Worm (Caenorhabditis elegans) whole organism, L4 larva: ENCODE data around the gene fbxc-53.

Experiments used
- D1046.2 ChIP-seq: fragments of 200-800 bp; sonication (Bioruptor generic); IDR thresholded peaks from 2 replicates; pipeline ENCODE4 v1.3.6; 2022; ENCODE audit warnings: missing genetic modification characterization, missing compliant biosample characterization
- F10B5.3 ChIP-seq: sonication (generic microtip); optimal IDR thresholded peaks from 2 replicates; lab custom pipeline; 2016; ENCODE audit warnings: mild to moderate bottlenecking, missing genetic modification characterization, missing compliant biosample characterization
- Y48G9A.11 ChIP-seq: fragments of 200-800 bp; sonication (Bioruptor generic); IDR thresholded peaks from 2 replicates; pipeline ENCODE4 v1.3.6; 2022; ENCODE audit warnings: missing genetic modification reagents, missing genetic modification characterization, missing compliant biosample characterization
- ZK546.5 ChIP-seq, 2 experiments: sonication (generic microtip); optimal IDR thresholded peaks; 2 replicates each; lab custom pipeline; 2017; ENCODE audit warnings: missing biosample characterization in 2 of 2, missing genetic modification characterization in 2 of 2
- aha-1 ChIP-seq: fragments of 150-350 bp; peaks from one replicate; lab custom pipeline; 2014; ENCODE audit warnings: missing biosample characterization, missing genetic modification characterization
- arid-1 ChIP-seq: fragments of 200-800 bp; sonication (Bioruptor generic); conservative IDR thresholded peaks from 2 replicates; pipeline ENCODE4 v1.3.6; 2022; ENCODE audit warnings: missing genetic modification reagents, missing genetic modification characterization, missing compliant biosample characterization
- ceh-28 ChIP-seq: fragments of 150-350 bp; optimal IDR thresholded peaks from 2 replicates; lab custom pipeline; 2014; ENCODE audit warnings: missing biosample characterization, missing genetic modification reagents, missing genetic modification characterization
- ces-1 ChIP-seq: fragments of 150-350 bp; sonication (generic microtip); optimal IDR thresholded peaks from 4 replicates; lab custom pipeline; 2014; ENCODE audit warnings: missing biosample characterization, missing genetic modification reagents, missing genetic modification characterization
- cey-2 ChIP-seq: sonication (generic microtip); optimal IDR thresholded peaks from 3 replicates; lab custom pipeline; 2017; ENCODE audit warnings: missing genetic modification characterization, mild to moderate bottlenecking, missing compliant biosample characterization, antibody characterized with exemption, borderline replicate concordance; ENCODE audit not compliant: insufficient read depth
- ctbp-1 ChIP-seq: fragments of 200-800 bp; sonication (Bioruptor generic); IDR thresholded peaks from 2 replicates; pipeline ENCODE4 v1.3.6; 2022; ENCODE audit warnings: missing genetic modification reagents, missing genetic modification characterization, missing compliant biosample characterization
- daf-16 ChIP-seq, 3 experiments: sonication (generic microtip); optimal IDR thresholded peaks; 2 replicates each; lab custom pipeline; 2016 to 2017; ENCODE audit warnings: missing genetic modification characterization in 3 of 3, missing genetic modification reagents in 3 of 3, mild to moderate bottlenecking in 2 of 3, missing compliant biosample characterization in 2 of 3, missing biosample characterization in 1 of 3, moderate library complexity in 1 of 3
- dmd-6 ChIP-seq: fragments of 200-800 bp; sonication (Bioruptor generic); IDR thresholded peaks from 2 replicates; pipeline ENCODE4 v1.3.6; 2022; ENCODE audit warnings: missing genetic modification reagents, missing genetic modification characterization, missing compliant biosample characterization
- egl-43 ChIP-seq: fragments of 200-800 bp; sonication (Bioruptor generic); IDR thresholded peaks from 2 replicates; pipeline ENCODE4 v1.3.6; 2022; ENCODE audit warnings: missing genetic modification reagents, missing genetic modification characterization, missing compliant biosample characterization
- hif-1 ChIP-seq, 2 experiments: sonication (generic microtip); optimal IDR thresholded peaks; 2 replicates each; lab custom pipeline; 2016 to 2017; ENCODE audit warnings: missing compliant biosample characterization in 2 of 2, missing genetic modification characterization in 2 of 2, missing genetic modification reagents in 2 of 2, missing genotype in 2 of 2, mild to moderate bottlenecking in 1 of 2
- hlh-30 ChIP-seq: sonication (generic microtip); optimal IDR thresholded peaks from 2 replicates; lab custom pipeline; 2017; ENCODE audit warnings: antibody characterized with exemption, mild to moderate bottlenecking, missing genetic modification characterization, missing compliant biosample characterization; ENCODE audit not compliant: insufficient read depth
- lin-15B ChIP-seq: fragments of 150-350 bp; sonication (generic microtip); optimal IDR thresholded peaks from 3 replicates; lab custom pipeline; 2014; ENCODE audit warnings: missing biosample characterization, missing genetic modification characterization
- lin-38 ChIP-seq: fragments of 200-800 bp; sonication (Bioruptor generic); IDR thresholded peaks from 2 replicates; pipeline ENCODE4 v1.3.6; 2022; ENCODE audit warnings: missing genetic modification reagents, missing genetic modification characterization, missing compliant biosample characterization
- lin-39 ChIP-seq: fragments of 150-350 bp; optimal IDR thresholded peaks from 2 replicates; lab custom pipeline; 2014; ENCODE audit warnings: missing biosample characterization, missing genetic modification reagents, missing genetic modification characterization
- lsy-2 ChIP-seq, 2 experiments: fragments of 150-350 bp in 1 of 2; sonication (generic microtip) in 1 of 2; optimal IDR thresholded peaks; 2 replicates each; lab custom pipeline; 2014 to 2017; ENCODE audit warnings: missing biosample characterization in 2 of 2, missing genetic modification characterization in 2 of 2
- madf-9 ChIP-seq: fragments of 200-800 bp; sonication (Bioruptor generic); conservative IDR thresholded peaks from 2 replicates; pipeline ENCODE4 v1.3.6; 2022; ENCODE audit warnings: missing genetic modification reagents, missing genetic modification characterization, missing compliant biosample characterization
- mdl-1 ChIP-seq, 2 experiments: fragments of 150-350 bp in 1 of 2; sonication (generic microtip) in 1 of 2; optimal IDR thresholded peaks; 2 replicates each; lab custom pipeline; 2014 to 2017; ENCODE audit warnings: missing biosample characterization in 2 of 2, missing genetic modification characterization in 2 of 2
- mdt-29 ChIP-seq: fragments of 200-800 bp; sonication (Bioruptor generic); IDR thresholded peaks from 2 replicates; pipeline ENCODE4 v1.3.6; 2022; ENCODE audit warnings: missing genetic modification reagents, missing genetic modification characterization, missing compliant biosample characterization
- mep-1 ChIP-seq: fragments of 150-350 bp; sonication (generic microtip); optimal IDR thresholded peaks from 3 replicates; lab custom pipeline; 2014; ENCODE audit warnings: missing biosample characterization, missing genetic modification characterization
- nhr-10 ChIP-seq: fragments of 150-350 bp; optimal IDR thresholded peaks from 2 replicates; lab custom pipeline; 2014; ENCODE audit warnings: missing biosample characterization, missing genetic modification characterization
- nhr-237 ChIP-seq: sonication (generic microtip); optimal IDR thresholded peaks from 2 replicates; lab custom pipeline; 2017; ENCODE audit warnings: missing biosample characterization, missing genetic modification characterization
- nhr-48 ChIP-seq: sonication (generic microtip); optimal IDR thresholded peaks from 2 replicates; lab custom pipeline; 2016; ENCODE audit warnings: mild to moderate bottlenecking, missing genetic modification characterization, missing compliant biosample characterization
- pha-4 ChIP-seq, 2 experiments: fragments of 150-350 bp in 1 of 2; fragments of 200-800 bp in 1 of 2; sonication (Bioruptor generic) in 1 of 2; IDR thresholded peaks in 1 of 2; optimal IDR thresholded peaks in 1 of 2; 2 replicates each; pipeline versions ENCODE4 v1.3.6 to Lab custom; 2014 to 2022; ENCODE audit warnings: missing genetic modification characterization in 2 of 2, missing genetic modification reagents in 2 of 2, missing biosample characterization in 1 of 2, missing compliant biosample characterization in 1 of 2
- php-3 ChIP-seq: fragments of 200-800 bp; sonication (Bioruptor generic); IDR thresholded peaks from 2 replicates; pipeline ENCODE4 v1.3.6; 2022; ENCODE audit warnings: missing genetic modification reagents, missing genetic modification characterization, missing compliant biosample characterization
- pqm-1 ChIP-seq: sonication (generic microtip); optimal IDR thresholded peaks from 2 replicates; lab custom pipeline; 2017; ENCODE audit warnings: missing biosample characterization, missing genetic modification characterization
- saeg-2 ChIP-seq: fragments of 200-800 bp; sonication (Bioruptor generic); IDR thresholded peaks from 2 replicates; pipeline ENCODE4 v1.3.6; 2022; ENCODE audit warnings: missing genetic modification reagents, missing genetic modification characterization, missing compliant biosample characterization
- sdz-12 ChIP-seq: fragments of 200-800 bp; sonication (Bioruptor generic); optimal IDR thresholded peaks from 2 replicates; lab custom pipeline; 2018; ENCODE audit warnings: mild to moderate bottlenecking, missing genetic modification characterization, missing compliant biosample characterization
- skn-1 ChIP-seq: fragments of 150-350 bp; optimal IDR thresholded peaks from 2 replicates; lab custom pipeline; 2014; ENCODE audit warnings: missing biosample characterization, missing genetic modification characterization
- spr-1 ChIP-seq: sonication (generic microtip); optimal IDR thresholded peaks from 2 replicates; lab custom pipeline; 2016; ENCODE audit warnings: mild to moderate bottlenecking, missing genetic modification characterization, missing compliant biosample characterization
- tra-1 ChIP-seq: fragments of 200-800 bp; sonication (Bioruptor generic); IDR thresholded peaks from 2 replicates; pipeline ENCODE4 v1.3.6; 2022; ENCODE audit warnings: missing genetic modification reagents, missing genetic modification characterization, missing compliant biosample characterization
- unc-62 ChIP-seq, 3 experiments: fragments of 150-350 bp in 1 of 3; sonication (generic microtip); optimal IDR thresholded peaks in 2 of 3; peaks in 1 of 3; 1 replicate in 1 of 3; 2 replicates in 2 of 3; lab custom pipeline; 2014 to 2017; ENCODE audit warnings: missing biosample characterization in 3 of 3, missing genetic modification characterization in 3 of 3, missing genetic modification reagents in 3 of 3, missing genotype in 1 of 3
- ztf-11 ChIP-seq: fragments of 150-350 bp; optimal IDR thresholded peaks from 2 replicates; lab custom pipeline; 2014; ENCODE audit warnings: missing biosample characterization, missing genetic modification characterization

Gene fbxc-53

DNA sequence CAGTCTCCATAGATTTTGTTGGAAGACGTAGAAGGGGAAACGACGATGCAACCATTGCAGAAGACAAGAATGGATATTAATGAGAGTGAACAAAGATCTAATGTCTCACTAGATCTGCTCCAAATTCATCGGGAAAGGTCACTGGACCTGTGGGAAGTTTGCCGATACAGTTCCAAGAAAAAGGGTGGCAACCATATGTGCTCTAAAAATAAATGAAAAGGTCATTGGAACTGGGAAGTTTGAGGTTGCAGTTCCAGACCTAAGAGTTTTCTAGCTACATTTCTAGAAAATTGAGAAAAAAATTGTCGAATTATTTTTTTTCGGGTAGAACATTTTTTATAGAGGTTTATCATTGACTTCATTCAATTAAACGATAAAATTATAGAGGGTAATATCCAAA is 36.3 kb downstream of the fbxc-53 start, which contains the start of gene fbxb-92:
Gene fbxb-92, minus strand, starts transcription at position 101 of the 400 bp plus-strand sequence.
- TF ChIP-seq nhr-237 (tag; lab: Kevin White, UChicago), result no peak

DNA sequence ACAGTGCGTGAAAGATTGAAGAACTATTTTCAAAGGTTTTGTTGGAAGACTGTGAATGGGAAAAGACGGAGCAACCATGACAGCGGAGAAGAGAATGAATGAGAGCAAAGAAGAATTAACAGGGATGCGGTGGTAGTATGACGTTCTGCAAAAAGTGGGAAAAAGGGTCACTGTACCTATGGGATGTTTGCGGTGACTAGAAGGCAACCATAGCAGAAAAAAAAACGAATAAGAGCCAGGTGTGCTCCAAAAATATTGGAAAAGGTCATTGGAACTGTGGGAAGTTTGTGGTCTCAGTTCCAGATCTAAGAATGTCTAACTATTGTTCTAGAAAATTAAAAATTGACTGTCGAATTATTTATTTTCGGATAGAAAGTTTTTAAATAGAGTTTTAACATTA is 37.6 kb downstream of the fbxc-53 start, which contains the start of gene fbxb-90:
Gene fbxb-90, minus strand, starts transcription at position 101 of the 400 bp plus-strand sequence.
- TF ChIP-seq unc-62 (GFP tag; optimal IDR thresholded peaks at IDR 0.05 in 1 of 2; lab: Kevin White, UChicago) (peak in 1 of 2 experiments; percentile 11), unc-62 (tag; optimal IDR thresholded peaks at IDR 0.05; lab: Kevin White, UChicago) (no peak), ZK546.5 (tag; optimal IDR thresholded peaks at IDR 0.05; lab: Kevin White, UChicago) (no peak), nhr-48 (tag; lab: Kevin White, UChicago) (no peak), tra-1 (GFP tag; lab: Robert Waterston, UW) (no peak)

DNA sequence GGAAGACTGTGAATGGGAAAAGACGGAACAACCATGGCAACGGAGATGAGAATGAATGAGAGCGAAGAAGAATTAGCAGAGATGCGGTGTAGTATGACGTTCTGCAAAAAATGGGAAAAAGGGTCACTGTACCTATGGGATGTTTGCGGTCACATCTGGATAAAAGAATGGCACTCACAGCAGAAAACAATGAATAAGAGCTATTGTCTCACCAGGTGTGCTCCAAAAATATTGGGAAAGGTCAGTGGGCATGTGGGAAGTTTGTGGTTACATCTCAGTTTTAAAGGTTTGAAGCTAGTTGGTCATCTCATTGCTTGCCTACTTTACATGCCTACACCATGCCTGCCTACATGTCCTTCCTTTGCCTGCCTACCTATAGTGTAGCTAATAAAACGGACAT is 39.6 kb downstream of the fbxc-53 start, which contains the start of gene fbxb-91:
Gene fbxb-91, minus strand, starts transcription at position 101 of the 400 bp plus-strand sequence.
- no peak for TF ChIP-seq ZK546.5 (tag; optimal IDR thresholded peaks at IDR 0.05; lab: Kevin White, UChicago)
- TF ChIP-seq ctbp-1 (GFP tag; lab: Robert Waterston, UW), result no peak
- no peak for TF ChIP-seq daf-16 (GFP tag; optimal IDR thresholded peaks at IDR 0.05; lab: Kevin White, UChicago)
- no peak for TF ChIP-seq daf-16 (tag; optimal IDR thresholded peaks at IDR 0.05; lab: Kevin White, UChicago)
- TF ChIP-seq saeg-2 (GFP tag; lab: Robert Waterston, UW), result no peak
- no peak for TF ChIP-seq nhr-237 (tag; lab: Kevin White, UChicago)
- TF ChIP-seq nhr-10 (tag; lab: Kevin White, UChicago), result no peak
- no peak for TF ChIP-seq pqm-1 (tag; lab: Kevin White, UChicago)
- no peak for TF ChIP-seq cey-2 (tag; lab: Kevin White, UChicago)
- no peak for TF ChIP-seq mdt-29 (GFP tag; lab: Robert Waterston, UW)
- no peak for TF ChIP-seq ceh-28 (tag; lab: Kevin White, UChicago)
- no peak for TF ChIP-seq hlh-30 (tag; lab: Kevin White, UChicago)
- no peak for TF ChIP-seq Y48G9A.11 (GFP tag; lab: Robert Waterston, UW)

DNA sequence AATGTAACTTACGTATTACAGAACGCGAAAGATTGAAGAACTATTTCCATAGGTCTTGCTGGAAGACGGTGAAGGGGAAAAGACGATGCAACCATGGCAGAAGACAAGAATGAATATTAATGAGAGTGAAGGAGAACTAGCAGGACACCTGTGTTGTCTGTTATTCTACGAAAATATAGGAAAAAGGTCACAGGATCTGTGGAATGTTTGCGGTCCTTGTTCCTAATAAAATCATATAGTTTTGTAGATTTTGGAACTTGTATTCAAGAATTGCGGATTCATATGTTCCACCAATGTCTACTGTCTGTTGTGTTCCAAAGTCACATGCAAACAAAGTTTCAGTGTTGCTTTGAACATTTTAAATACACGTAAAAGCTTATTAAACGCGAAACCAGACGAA is 41.1 kb downstream of the fbxc-53 start, which contains the start of gene sdz-11:
Gene sdz-11, minus strand, starts transcription at position 101 of the 400 bp plus-strand sequence.
- TF ChIP-seq F10B5.3 (tag; lab: Kevin White, UChicago) (no peak), pha-4 (GFP tag; IDR thresholded peaks at IDR 0.05; lab: Robert Waterston, UW) (no peak), pha-4 (tag; optimal IDR thresholded peaks at IDR 0.05; lab: Kevin White, UChicago) (no peak), madf-9 (no peak), lsy-2 (tag; optimal IDR thresholded peaks at IDR 0.05; lab: Kevin White, UChicago) (no peak), hif-1 (tag; optimal IDR thresholded peaks at IDR 0.05; lab: Kevin White, UChicago) (no peak), lin-39 (tag; lab: Kevin White, UChicago) (no peak), lin-38 (GFP tag; lab: Robert Waterston, UW) (no peak), aha-1 (tag; lab: Kevin White, UChicago) (peak; percentile 56), tra-1 (GFP tag; lab: Robert Waterston, UW) (no peak), nhr-48 (tag; lab: Kevin White, UChicago) (no peak), unc-62 (GFP tag; optimal IDR thresholded peaks at IDR 0.05 in 1 of 2; lab: Kevin White, UChicago) (peak in 1 of 2 experiments; percentile 33), unc-62 (tag; optimal IDR thresholded peaks at IDR 0.05; lab: Kevin White, UChicago) (no peak)

DNA sequence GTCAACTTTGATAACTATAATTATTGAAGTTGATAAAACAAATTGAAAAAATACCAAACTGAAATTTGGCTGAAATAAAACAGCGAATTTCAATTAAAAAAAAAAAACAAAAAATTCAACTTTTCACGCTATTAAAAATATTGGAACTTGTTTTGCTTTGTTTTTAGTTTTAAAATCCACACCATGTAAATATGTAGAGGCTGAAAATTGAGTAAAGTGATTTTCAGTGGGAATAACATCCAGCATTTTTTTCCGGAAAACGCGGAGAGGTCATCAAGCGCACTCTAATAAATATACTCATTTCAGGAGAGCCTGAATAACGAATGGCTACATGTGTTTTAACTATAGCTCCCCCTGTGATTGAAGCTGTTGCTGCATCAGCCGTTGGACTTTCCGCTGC is 42.5 kb downstream of the fbxc-53 start, which contains the start of gene rcd-1:
Gene rcd-1, plus strand, starts transcription at position 301 of the 400 bp plus-strand sequence.
- TF ChIP-seq ztf-11 (tag; lab: Kevin White, UChicago) (no peak), saeg-2 (GFP tag; lab: Robert Waterston, UW) (no peak), lin-15B (tag; lab: Kevin White, UChicago) (no peak), skn-1 (tag; lab: Kevin White, UChicago) (no peak), egl-43 (GFP tag; lab: Robert Waterston, UW) (no peak), nhr-10 (tag; lab: Kevin White, UChicago) (no peak), mdl-1 (tag; optimal IDR thresholded peaks at IDR 0.05; lab: Kevin White, UChicago) (no peak), arid-1 (GFP tag; lab: Robert Waterston, UW) (no peak), spr-1 (tag; lab: Kevin White, UChicago) (no peak), ZK546.5 (tag; optimal IDR thresholded peaks at IDR 0.05; lab: Kevin White, UChicago) (no peak), php-3 (GFP tag; lab: Robert Waterston, UW) (no peak), sdz-12 (no peak), mep-1 (tag; lab: Kevin White, UChicago) (no peak), ces-1 (GFP tag; lab: Kevin White, UChicago) (no peak), dmd-6 (no peak), D1046.2 (no peak)
